Worm (Caenorhabditis elegans): ENCODE results near the gene cct-5.
A peak's percentile ranks its signal among the peaks of the same experiment; 100 is the strongest.

The cct-5 gene

DNA sequence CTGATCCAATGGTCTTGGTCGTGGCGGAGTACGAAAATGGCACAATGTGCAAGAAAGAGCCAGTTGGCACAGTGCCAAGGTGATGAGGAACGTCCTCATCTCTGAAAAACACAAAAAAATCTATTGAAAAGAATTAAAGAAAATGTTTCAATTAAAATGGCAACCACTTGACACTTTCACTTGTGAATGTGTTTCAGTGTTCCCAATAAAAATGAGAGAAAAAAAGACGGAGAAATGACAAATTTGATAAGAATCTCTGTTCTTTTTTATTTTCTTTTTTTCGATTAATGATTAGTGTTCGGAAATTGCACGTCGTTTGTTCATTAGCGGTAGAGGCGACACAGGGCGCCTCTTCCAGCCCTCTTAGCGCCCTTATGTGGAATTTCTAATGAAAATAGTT is 40.6 kb downstream of the cct-5 start, which contains the start of gene ndg-4:
Gene ndg-4, minus strand, starts transcription at position 101 of the 400 bp plus-strand sequence.
- TF ChIP-seq nhr-28 (tag; optimal IDR thresholded peaks at IDR 0.05) (no peak), nfya-1 (tag; optimal IDR thresholded peaks at IDR 0.05; ENCODE audit: insufficient read depth) (no peak), sea-2 (GFP tag; optimal IDR thresholded peaks at IDR 0.05) (no peak), unc-62 (GFP tag; optimal IDR thresholded peaks at IDR 0.05) (no peak), elt-3 (tag; optimal IDR thresholded peaks at IDR 0.05) (no peak), nhr-67 (tag; optimal IDR thresholded peaks at IDR 0.05) (no peak), zag-1 (tag; optimal IDR thresholded peaks at IDR 0.05) (no peak), elt-2 (tag; optimal IDR thresholded peaks at IDR 0.05) (no peak), snpc-4 (tag; optimal IDR thresholded peaks at IDR 0.05) (no peak), jun-1 (tag; optimal IDR thresholded peaks at IDR 0.05) (no peak), nhr-11 (tag; optimal IDR thresholded peaks at IDR 0.05) (no peak)

DNA sequence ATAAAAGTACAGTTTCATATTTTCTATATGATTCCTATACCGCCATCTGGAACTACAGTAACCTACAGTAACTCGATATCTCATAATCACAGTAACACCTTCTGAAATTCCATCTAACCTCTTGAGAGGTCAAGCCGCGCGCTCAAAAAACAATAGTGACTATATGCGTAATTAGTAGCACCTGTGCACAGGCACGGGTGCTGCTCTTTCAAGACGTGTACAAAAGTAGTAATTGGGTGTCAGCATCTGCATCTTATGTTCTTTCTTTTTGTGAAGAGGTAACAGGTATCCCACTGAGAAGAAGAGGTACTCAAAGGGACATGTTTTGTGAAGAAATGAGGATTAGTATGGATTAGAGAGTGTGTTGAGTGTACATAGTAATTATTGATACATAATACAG is 46.6 kb downstream of the cct-5 start:
- TF ChIP-seq elt-1 (tag; optimal IDR thresholded peaks at IDR 0.05) = no peak
- TF ChIP-seq unc-39 (tag; optimal IDR thresholded peaks at IDR 0.05) = no peak
- no peak for TF ChIP-seq elt-3 (tag; optimal IDR thresholded peaks at IDR 0.05)
- TF ChIP-seq tbx-2 (tag; optimal IDR thresholded peaks at IDR 0.05) = no peak
- no peak for TF ChIP-seq unc-62 (GFP tag; optimal IDR thresholded peaks at IDR 0.05)
- no peak for TF ChIP-seq elt-2 (tag; optimal IDR thresholded peaks at IDR 0.05)
- TF ChIP-seq eor-1 (tag; optimal IDR thresholded peaks at IDR 0.05) = no peak
- no peak for TF ChIP-seq ceh-28 (tag; optimal IDR thresholded peaks at IDR 0.05)
- no peak for TF ChIP-seq nhr-43 (tag; optimal IDR thresholded peaks at IDR 0.05; ENCODE audit: poor library complexity, severe bottlenecking)
- TF ChIP-seq sea-2 (GFP tag; optimal IDR thresholded peaks at IDR 0.05) = no peak
- no peak for TF ChIP-seq pqm-1 (tag; optimal IDR thresholded peaks at IDR 0.05)
- TF ChIP-seq nhr-12 (tag; optimal IDR thresholded peaks at IDR 0.05) = no peak
- TF ChIP-seq skn-1 (tag; optimal IDR thresholded peaks at IDR 0.05) = no peak
- TF ChIP-seq snpc-4 (tag; optimal IDR thresholded peaks at IDR 0.05) = no peak
- TF ChIP-seq fkh-2 (tag; optimal IDR thresholded peaks at IDR 0.05) = no peak
- TF ChIP-seq nhr-23 (tag; optimal IDR thresholded peaks at IDR 0.05) = no peak
- no peak for TF ChIP-seq nfya-1 (tag; optimal IDR thresholded peaks at IDR 0.05; ENCODE audit: insufficient read depth)
- no peak for TF ChIP-seq lin-39 (tag; optimal IDR thresholded peaks at IDR 0.05)
- TF ChIP-seq nhr-237 (tag; optimal IDR thresholded peaks at IDR 0.05) = no peak

DNA sequence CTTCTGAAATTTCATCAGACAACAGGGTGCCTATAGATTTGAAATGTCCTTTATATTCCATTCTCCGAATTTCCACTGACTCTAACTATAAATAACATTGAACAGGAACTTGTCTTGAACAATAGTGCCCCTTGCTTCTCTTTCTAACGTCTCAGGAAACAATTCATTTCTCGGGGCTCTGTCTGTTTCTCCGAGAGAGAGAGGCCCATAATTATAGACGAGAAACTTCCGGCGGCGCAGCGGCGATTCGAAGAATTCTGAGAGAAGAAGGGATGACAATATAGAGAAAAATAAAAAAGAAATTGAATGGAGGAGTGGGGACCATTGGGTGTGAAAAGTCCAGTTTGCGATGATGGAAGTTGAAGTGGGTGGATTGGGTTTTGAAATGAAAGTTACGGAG is 47.7 kb downstream of the cct-5 start:
- no peak for TF ChIP-seq egl-27 (tag; optimal IDR thresholded peaks at IDR 0.05)
- TF ChIP-seq ceh-82 (tag; optimal IDR thresholded peaks at IDR 0.05) = no peak
- no peak for TF ChIP-seq nhr-23 (tag; optimal IDR thresholded peaks at IDR 0.05)
- TF ChIP-seq lin-15B (tag; optimal IDR thresholded peaks at IDR 0.05) = no peak
- TF ChIP-seq R02D3.7 (tag; optimal IDR thresholded peaks at IDR 0.05) = no peak
- no peak for TF ChIP-seq nfya-1 (tag; optimal IDR thresholded peaks at IDR 0.05; ENCODE audit: insufficient read depth)
- TF ChIP-seq mml-1 (tag; optimal IDR thresholded peaks at IDR 0.05) = no peak
- TF ChIP-seq nhr-28 (tag; optimal IDR thresholded peaks at IDR 0.05) = no peak
- no peak for TF ChIP-seq nhr-237 (tag; optimal IDR thresholded peaks at IDR 0.05)
- TF ChIP-seq lin-39 (tag; optimal IDR thresholded peaks at IDR 0.05) = peak; percentile 72
- TF ChIP-seq daf-12 (tag; optimal IDR thresholded peaks at IDR 0.05) = no peak
- TF ChIP-seq pha-4 (tag; optimal IDR thresholded peaks at IDR 0.05) = no peak
- TF ChIP-seq nhr-43 (tag; optimal IDR thresholded peaks at IDR 0.05; ENCODE audit: poor library complexity, severe bottlenecking) = no peak
- peak; percentile 22 for TF ChIP-seq tbx-2 (tag; optimal IDR thresholded peaks at IDR 0.05)
- TF ChIP-seq nhr-67 (tag; optimal IDR thresholded peaks at IDR 0.05) = no peak

DNA sequence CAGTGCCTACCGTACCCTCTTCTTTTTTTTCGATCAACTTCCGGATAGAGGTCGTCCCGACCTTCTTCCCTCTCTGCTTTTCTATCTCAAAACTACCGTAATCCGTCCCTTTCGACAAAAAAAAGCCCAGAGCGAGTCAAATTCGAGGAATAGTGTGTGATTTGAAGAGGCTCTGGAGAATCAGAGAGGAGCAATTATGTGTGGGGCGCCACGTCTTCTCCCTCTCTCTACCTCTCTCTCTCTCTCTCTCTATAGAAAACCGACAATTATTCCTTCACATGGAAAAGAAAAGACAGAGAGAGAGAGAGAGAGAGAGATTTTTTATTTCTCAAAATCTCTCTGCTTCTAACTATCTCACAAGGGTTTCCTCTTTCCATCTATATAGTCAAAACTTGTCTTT is 51.3 kb downstream of the cct-5 start:
- TF ChIP-seq nhr-23 (tag; optimal IDR thresholded peaks at IDR 0.05) (peak; percentile 40), ceh-16 (tag; optimal IDR thresholded peaks at IDR 0.05) (no peak), aly-2 (tag; optimal IDR thresholded peaks at IDR 0.05) (no peak), jun-1 (tag; optimal IDR thresholded peaks at IDR 0.05) (no peak), nfya-1 (tag; optimal IDR thresholded peaks at IDR 0.05; ENCODE audit: insufficient read depth) (peak; percentile 63), nhr-237 (tag; optimal IDR thresholded peaks at IDR 0.05) (no peak), nhr-25 (tag; optimal IDR thresholded peaks at IDR 0.05) (peak; percentile 15), ZK546.5 (tag; optimal IDR thresholded peaks at IDR 0.05) (no peak), unc-62 (GFP tag; optimal IDR thresholded peaks at IDR 0.05) (no peak), snpc-4 (tag; optimal IDR thresholded peaks at IDR 0.05) (no peak), elt-1 (tag; optimal IDR thresholded peaks at IDR 0.05) (no peak)

All from whole organism, L3 larva.